Fruit fly (Drosophila melanogaster): ENCODE data around the gene Arl4.

dm6 chr4:165159-165558 lies 14.0 kb downstream of the Arl4 start:
- TF ChIP-seq Mnt (GFP tag; optimal IDR thresholded peaks at IDR 0.05) (no peak), CG7101 (tag; optimal IDR thresholded peaks at IDR 0.05) (no peak), cic (GFP tag; optimal IDR thresholded peaks at IDR 0.05) (no peak), CG12768 (GFP tag; optimal IDR thresholded peaks at IDR 0.05) (no peak), Clk (GFP tag; optimal IDR thresholded peaks at IDR 0.05) (no peak), kay (GFP tag; ENCODE audit: borderline replicate concordance) (no peak), CG14711 (tag; optimal IDR thresholded peaks at IDR 0.05) (no peak), pad (GFP tag; optimal IDR thresholded peaks at IDR 0.05) (no peak), CG1620 (GFP tag; optimal IDR thresholded peaks at IDR 0.05) (no peak), Crg-1 (GFP tag; optimal IDR thresholded peaks at IDR 0.05) (no peak), CG5204 (GFP tag; optimal IDR thresholded peaks at IDR 0.05) (no peak)

All from whole organism, adult.